Fruit fly (Drosophila melanogaster): ENCODE results near the gene GATAe.

GATAe gene

dm6 chr3R:15963690-15964281 is 45.1 kb upstream of the GATAe start, which contains the start of the genes CG4287 and CG5516 (continued):
- TF ChIP-seq Sry-δ (GFP tag; optimal IDR thresholded peaks at IDR 0.05) (peak; percentile 56), chn (GFP tag; optimal IDR thresholded peaks at IDR 0.05) (peak; percentile 25), kay (GFP tag; optimal IDR thresholded peaks at IDR 0.05) (peak; percentile 39), hkb (optimal IDR thresholded peaks at IDR 0.05) (no peak), hkb (GFP tag; IDR thresholded peaks at IDR 0.05) (peak; percentile 34; the same call in 1 of the 2 replicates), pzg (GFP tag; optimal IDR thresholded peaks at IDR 0.05) (peak; percentile 48), nerfin-2 (GFP tag; IDR thresholded peaks at IDR 0.05; ENCODE audit: partially characterized antibody) (peak; percentile 48; the same call in 1 of the 2 replicates), CG30403 (GFP tag; optimal IDR thresholded peaks at IDR 0.05) (peak; percentile 38), Scr (GFP tag; IDR thresholded peaks at IDR 0.05; ENCODE audit: partially characterized antibody) (peak; percentile 54), Chrac-16 (GFP tag; optimal IDR thresholded peaks at IDR 0.05) (peak; percentile 28), CG15269 (tag; optimal IDR thresholded peaks at IDR 0.05) (no peak), MESR4 (GFP tag; optimal IDR thresholded peaks at IDR 0.05) (peak; percentile 69), CHES-1-like (GFP tag; optimal IDR thresholded peaks at IDR 0.05) (peak; percentile 23), CG30020 (tag; optimal IDR thresholded peaks at IDR 0.05) (peak; percentile 23), CG13287 (GFP tag; IDR thresholded peaks at IDR 0.05; ENCODE audit: partially characterized antibody) (peak; percentile 63), B-H2 (GFP tag; optimal IDR thresholded peaks at IDR 0.05) (no peak), CG12659 (GFP tag; optimal IDR thresholded peaks at IDR 0.05) (peak; percentile 13), CG2116 (GFP tag; optimal IDR thresholded peaks at IDR 0.05) (peak; percentile 92), Xbp1 (GFP tag; optimal IDR thresholded peaks at IDR 0.05) (peak; percentile 46), CG16813 (GFP tag; IDR thresholded peaks at IDR 0.05; ENCODE audit: partially characterized antibody) (peak; percentile 37; the same call in 1 of the 3 replicates), Side (GFP tag; optimal IDR thresholded peaks at IDR 0.05) (peak; percentile 63), CG4820 (GFP tag; optimal IDR thresholded peaks at IDR 0.05) (no peak), CG6791 (GFP tag; IDR thresholded peaks at IDR 0.05; ENCODE audit: partially characterized antibody) (peak; percentile 48; the same call in 1 of the 3 replicates), CG14014 (GFP tag; IDR thresholded peaks at IDR 0.05) (no peak), hbn (GFP tag; IDR thresholded peaks at IDR 0.05; ENCODE audit: partially characterized antibody) (peak; percentile 47; the same call in 1 of the 2 replicates), MBD-R2 (GFP tag; IDR thresholded peaks at IDR 0.05) (peak; percentile 87), tll (GFP tag; optimal IDR thresholded peaks at IDR 0.05) (peak in 1 of 2 experiments; percentile 19), CG9609 (GFP tag; optimal IDR thresholded peaks at IDR 0.05) (peak; percentile 8), ewg (GFP tag; optimal IDR thresholded peaks at IDR 0.05) (no peak), zfh2 (GFP tag; optimal IDR thresholded peaks at IDR 0.05) (peak; percentile 39), Xrp1 (GFP tag; IDR thresholded peaks at IDR 0.05) (0 out of 2 replicates have a peak, but pooled peaks have one; percentile 19), exex (tag; optimal IDR thresholded peaks at IDR 0.05) (no peak), CG7786 (GFP tag; optimal IDR thresholded peaks at IDR 0.05) (peak; percentile 8), ac (GFP tag; optimal IDR thresholded peaks at IDR 0.05) (no peak), esg (GFP tag; conservative IDR thresholded peaks at IDR 0.05) (no peak), CG1603 (tag; optimal IDR thresholded peaks at IDR 0.05) (peak; percentile 54), zen (tag; optimal IDR thresholded peaks at IDR 0.05) (peak; percentile 64), row (GFP tag; IDR thresholded peaks at IDR 0.05) (peak; percentile 15; the same call in 1 of the 3 replicates), CG7987 (GFP tag; optimal IDR thresholded peaks at IDR 0.05) (no peak), crp (GFP tag; optimal IDR thresholded peaks at IDR 0.05) (peak; percentile 42 to 86), CG42726 (GFP tag; IDR thresholded peaks at IDR 0.05; ENCODE audit: partially characterized antibody) (no peak), CG3838 (GFP tag; optimal IDR thresholded peaks at IDR 0.05) (no peak), CG17568 (GFP tag; optimal IDR thresholded peaks at IDR 0.05) (no peak), vfl (GFP tag; optimal IDR thresholded peaks at IDR 0.05) (peak; percentile 20), fu2 (GFP tag; optimal IDR thresholded peaks at IDR 0.05) (peak; percentile 24), CG16815 (GFP tag; optimal IDR thresholded peaks at IDR 0.05) (no peak), dpn (GFP tag; optimal IDR thresholded peaks at IDR 0.05) (peak in 1 of 2 experiments; percentile 1), Dref (GFP tag; IDR thresholded peaks at IDR 0.05) (peak; percentile 72)

All from whole organism, embryonic.